Fruit fly (Drosophila melanogaster) whole organism, prepupa: ENCODE results near the gene CG17272.

Experiments
- Blimp-1 ChIP-seq: fragments of 200-800 bp; sonication (Bioruptor generic); optimal IDR thresholded peaks from 3 replicates; lab custom pipeline; 2017; ENCODE audit warnings: missing biosample characterization, missing genetic modification characterization, mild to moderate bottlenecking, moderate library complexity, missing genetic modification reagents
- CG10631 ChIP-seq: fragments of 200-800 bp; sonication (Bioruptor generic); optimal IDR thresholded peaks from 2 replicates; lab custom pipeline; 2016; ENCODE audit warnings: missing biosample characterization, missing genetic modification characterization
- CG10669 ChIP-seq: fragments of 200-800 bp; sonication (Bioruptor generic); optimal IDR thresholded peaks from 3 replicates; lab custom pipeline; 2018; ENCODE audit warnings: missing biosample characterization, mild to moderate bottlenecking, missing genetic modification characterization, moderate library complexity
- CG11294 ChIP-seq: fragments of 200-800 bp; sonication (Bioruptor generic); IDR thresholded peaks from 2 replicates; pipeline ENCODE4 v1.3.6; 2022; ENCODE audit warnings: missing biosample characterization, missing genetic modification characterization
- CG11762 ChIP-seq: fragments of 200-800 bp; sonication (Bioruptor generic); optimal IDR thresholded peaks from 3 replicates; lab custom pipeline; 2016; ENCODE audit warnings: missing biosample characterization, missing genetic modification characterization; ENCODE audit not compliant: insufficient read depth
- CG11902 ChIP-seq: fragments of 200-800 bp; sonication (Bioruptor generic); optimal IDR thresholded peaks from 3 replicates; lab custom pipeline; 2016; ENCODE audit warnings: missing biosample characterization, missing genetic modification characterization
- CG15336 ChIP-seq: fragments of 200-800 bp; sonication (Bioruptor generic); IDR thresholded peaks from 2 replicates; pipeline ENCODE4 v1.3.6; 2022; ENCODE audit warnings: missing biosample characterization, missing genetic modification characterization
- CG1621 ChIP-seq: fragments of 200-800 bp; sonication (Bioruptor generic); optimal IDR thresholded peaks from 3 replicates; lab custom pipeline; 2018; ENCODE audit warnings: missing biosample characterization, mild to moderate bottlenecking, missing genetic modification characterization
- CG3032 ChIP-seq: fragments of 200-800 bp; optimal IDR thresholded peaks from 2 replicates; lab custom pipeline; 2019; ENCODE audit warnings: missing biosample characterization, mild to moderate bottlenecking, missing genetic modification characterization, moderate library complexity
- CG31627 ChIP-seq: fragments of 200-800 bp; sonication (Bioruptor generic); optimal IDR thresholded peaks from 3 replicates; lab custom pipeline; 2016; ENCODE audit warnings: missing biosample characterization, missing genetic modification characterization
- CG32006 ChIP-seq: fragments of 200-800 bp; sonication (Bioruptor generic); optimal IDR thresholded peaks from 3 replicates; lab custom pipeline; 2017; ENCODE audit warnings: missing biosample characterization, mild to moderate bottlenecking, missing genetic modification characterization
- CG34406 ChIP-seq: fragments of 200-800 bp; sonication (Bioruptor generic); optimal IDR thresholded peaks from 3 replicates; lab custom pipeline; 2016; ENCODE audit warnings: missing biosample characterization, missing genetic modification characterization
- CG3919 ChIP-seq: fragments of 200-800 bp; sonication (Bioruptor generic); optimal IDR thresholded peaks from 3 replicates; lab custom pipeline; 2016; ENCODE audit warnings: missing biosample characterization, missing genetic modification characterization
- CG6163 ChIP-seq: fragments of 200-800 bp; sonication (Bioruptor generic); IDR thresholded peaks from 3 replicates; pipeline ENCODE4 v1.3.6; 2022; ENCODE audit warnings: missing biosample characterization, missing genetic modification characterization
- CG6276 ChIP-seq: fragments of 200-800 bp; sonication (Bioruptor generic); optimal IDR thresholded peaks from 2 replicates; lab custom pipeline; 2017; ENCODE audit warnings: missing biosample characterization, mild to moderate bottlenecking, missing genetic modification characterization
- CG6792 ChIP-seq: fragments of 200-800 bp; sonication (Bioruptor generic); optimal IDR thresholded peaks from 3 replicates; lab custom pipeline; 2016; ENCODE audit warnings: missing biosample characterization, missing genetic modification characterization
- CG6808 ChIP-seq: fragments of 200-800 bp; sonication (Bioruptor generic); optimal IDR thresholded peaks from 3 replicates; lab custom pipeline; 2017; ENCODE audit warnings: missing biosample characterization, missing genetic modification characterization, mild to moderate bottlenecking, moderate library complexity, missing genetic modification reagents
- CG6854 ChIP-seq: fragments of 200-800 bp; sonication (Bioruptor generic); optimal IDR thresholded peaks from 2 replicates; lab custom pipeline; 2017; ENCODE audit warnings: missing biosample characterization, mild to moderate bottlenecking, missing genetic modification characterization
- CG7368 ChIP-seq: fragments of 200-800 bp; sonication (Bioruptor generic); optimal IDR thresholded peaks from 3 replicates; lab custom pipeline; 2016; ENCODE audit warnings: missing biosample characterization, missing genetic modification characterization
- CG8119 ChIP-seq: fragments of 200-800 bp; sonication (Bioruptor generic); IDR thresholded peaks from 3 replicates; pipeline ENCODE4 v1.3.6; 2022; ENCODE audit warnings: missing biosample characterization, missing genetic modification characterization
- CG9139 ChIP-seq: fragments of 200-800 bp; sonication (Bioruptor generic); optimal IDR thresholded peaks from 3 replicates; lab custom pipeline; 2017; ENCODE audit warnings: missing biosample characterization, mild to moderate bottlenecking, missing genetic modification characterization
- Eip75B ChIP-seq: fragments of 200-800 bp; sonication (Bioruptor generic); optimal IDR thresholded peaks from 3 replicates; lab custom pipeline; 2016; ENCODE audit warnings: missing biosample characterization, missing genetic modification characterization
- Eip93F ChIP-seq: fragments of 200-800 bp; sonication (Bioruptor generic); optimal IDR thresholded peaks from 2 replicates; lab custom pipeline; 2016; ENCODE audit warnings: missing biosample characterization, mild to moderate bottlenecking, missing genetic modification characterization
- Ets21C ChIP-seq: fragments of 200-800 bp; sonication (Bioruptor generic); optimal IDR thresholded peaks from 3 replicates; lab custom pipeline; 2016; ENCODE audit warnings: missing biosample characterization, missing genetic modification characterization
- Ets96B ChIP-seq: fragments of 200-800 bp; optimal IDR thresholded peaks from 2 replicates; lab custom pipeline; 2019; ENCODE audit warnings: missing biosample characterization, mild to moderate bottlenecking, missing genetic modification characterization, moderate library complexity
- Gug ChIP-seq: fragments of 200-800 bp; sonication (Bioruptor generic); IDR thresholded peaks from 2 replicates; pipeline ENCODE4 v1.3.6; 2022; ENCODE audit warnings: missing biosample characterization, missing genetic modification characterization
- Hr39 ChIP-seq: fragments of 200-800 bp; sonication (Bioruptor generic); optimal IDR thresholded peaks from 2 replicates; lab custom pipeline; 2016; ENCODE audit warnings: missing biosample characterization, missing genetic modification characterization
- Hr4 ChIP-seq: fragments of 200-800 bp; sonication (Bioruptor generic); optimal IDR thresholded peaks from 3 replicates; lab custom pipeline; 2016; ENCODE audit warnings: missing biosample characterization, missing genetic modification characterization
- Lpt ChIP-seq: fragments of 200-800 bp; sonication (Bioruptor generic); optimal IDR thresholded peaks from 3 replicates; lab custom pipeline; 2016; ENCODE audit warnings: missing biosample characterization, missing genetic modification characterization
- Met ChIP-seq: fragments of 200-800 bp; sonication (Bioruptor generic); optimal IDR thresholded peaks from 3 replicates; lab custom pipeline; 2016; ENCODE audit warnings: missing biosample characterization, missing genetic modification characterization
- OdsH ChIP-seq: fragments of 200-800 bp; sonication (Bioruptor generic); optimal IDR thresholded peaks from 3 replicates; lab custom pipeline; 2016; ENCODE audit warnings: missing biosample characterization, missing genetic modification characterization
- Smox ChIP-seq: fragments of 200-800 bp; sonication (Bioruptor generic); optimal IDR thresholded peaks from 3 replicates; lab custom pipeline; 2016; ENCODE audit warnings: missing biosample characterization, missing genetic modification characterization
- Sox102F ChIP-seq: fragments of 200-800 bp; sonication (Bioruptor generic); optimal IDR thresholded peaks from 2 replicates; lab custom pipeline; 2016; ENCODE audit warnings: missing biosample characterization, mild to moderate bottlenecking, missing genetic modification characterization
- Sox14 ChIP-seq: fragments of 200-800 bp; sonication (Bioruptor generic); optimal IDR thresholded peaks from 3 replicates; lab custom pipeline; 2016; ENCODE audit warnings: missing biosample characterization, missing genetic modification characterization
- achi ChIP-seq: fragments of 200-800 bp; sonication (Bioruptor generic); optimal IDR thresholded peaks from 3 replicates; lab custom pipeline; 2016; ENCODE audit warnings: missing biosample characterization, missing genetic modification characterization
- acj6 ChIP-seq: fragments of 200-800 bp; sonication (Bioruptor generic); optimal IDR thresholded peaks from 3 replicates; lab custom pipeline; 2016; ENCODE audit warnings: missing biosample characterization, missing genetic modification characterization
- dac ChIP-seq: fragments of 200-800 bp; sonication (Bioruptor generic); optimal IDR thresholded peaks from 2 replicates; lab custom pipeline; 2017; ENCODE audit warnings: missing biosample characterization, mild to moderate bottlenecking, missing genetic modification characterization
- dsx ChIP-seq: fragments of 200-800 bp; optimal IDR thresholded peaks from 3 replicates; lab custom pipeline; 2019; ENCODE audit warnings: missing biosample characterization, mild to moderate bottlenecking, missing genetic modification characterization, moderate library complexity; ENCODE audit not compliant: poor library complexity, severe bottlenecking
- eg ChIP-seq: fragments of 200-800 bp; sonication (Bioruptor generic); IDR thresholded peaks from 3 replicates; pipeline ENCODE4 v1.3.6; 2022; ENCODE audit warnings: missing biosample characterization, missing genetic modification characterization
- esn ChIP-seq: fragments of 200-800 bp; sonication (Bioruptor generic); optimal IDR thresholded peaks from 2 replicates; lab custom pipeline; 2016; ENCODE audit warnings: missing biosample characterization, mild to moderate bottlenecking, missing genetic modification characterization, moderate library complexity
- fd59A ChIP-seq: fragments of 200-800 bp; sonication (Bioruptor generic); optimal IDR thresholded peaks from 2 replicates; lab custom pipeline; 2017; ENCODE audit warnings: missing biosample characterization, mild to moderate bottlenecking, missing genetic modification characterization, missing genetic modification reagents
- fd85E ChIP-seq: fragments of 200-800 bp; sonication (Bioruptor generic); optimal IDR thresholded peaks from 3 replicates; lab custom pipeline; 2016; ENCODE audit warnings: missing biosample characterization, missing genetic modification characterization
- fkh ChIP-seq: fragments of 200-800 bp; sonication (Bioruptor generic); optimal IDR thresholded peaks from 3 replicates; lab custom pipeline; 2017; ENCODE audit warnings: missing biosample characterization, mild to moderate bottlenecking, missing genetic modification characterization, moderate library complexity
- lz ChIP-seq: fragments of 200-800 bp; sonication (Bioruptor generic); optimal IDR thresholded peaks from 3 replicates; lab custom pipeline; 2016; ENCODE audit warnings: missing biosample characterization, missing genetic modification characterization
- net ChIP-seq: fragments of 200-800 bp; sonication (Bioruptor generic); optimal IDR thresholded peaks from 3 replicates; lab custom pipeline; 2016; ENCODE audit warnings: missing biosample characterization, missing genetic modification characterization
- pdm3 ChIP-seq: fragments of 200-800 bp; sonication (Bioruptor generic); optimal IDR thresholded peaks from 3 replicates; lab custom pipeline; 2016; ENCODE audit warnings: missing biosample characterization, missing genetic modification characterization
- spab ChIP-seq: fragments of 200-800 bp; sonication (Bioruptor generic); optimal IDR thresholded peaks from 2 replicates; lab custom pipeline; 2017; ENCODE audit warnings: missing biosample characterization, mild to moderate bottlenecking, missing genetic modification characterization, missing genetic modification reagents
- ss ChIP-seq, 2 experiments: fragments of 200-800 bp; sonication (Bioruptor generic); optimal IDR thresholded peaks; 2 replicates in 1 of 2; 3 replicates in 1 of 2; lab custom pipeline; 2017 to 2018; ENCODE audit warnings: mild to moderate bottlenecking in 2 of 2, missing biosample characterization in 2 of 2, missing genetic modification characterization in 2 of 2, moderate library complexity in 1 of 2
- svp ChIP-seq: fragments of 200-800 bp; sonication (Bioruptor generic); peaks from one replicate; lab custom pipeline; 2016; ENCODE audit warnings: missing biosample characterization, missing genetic modification characterization
- topi ChIP-seq: fragments of 200-800 bp; sonication (Bioruptor generic); optimal IDR thresholded peaks from 3 replicates; lab custom pipeline; 2016; ENCODE audit warnings: missing biosample characterization, missing genetic modification characterization
- vri ChIP-seq: fragments of 200-800 bp; sonication (Bioruptor generic); optimal IDR thresholded peaks from 3 replicates; lab custom pipeline; 2016; ENCODE audit warnings: missing biosample characterization, mild to moderate bottlenecking, missing genetic modification characterization

CG17272 gene

DNA sequence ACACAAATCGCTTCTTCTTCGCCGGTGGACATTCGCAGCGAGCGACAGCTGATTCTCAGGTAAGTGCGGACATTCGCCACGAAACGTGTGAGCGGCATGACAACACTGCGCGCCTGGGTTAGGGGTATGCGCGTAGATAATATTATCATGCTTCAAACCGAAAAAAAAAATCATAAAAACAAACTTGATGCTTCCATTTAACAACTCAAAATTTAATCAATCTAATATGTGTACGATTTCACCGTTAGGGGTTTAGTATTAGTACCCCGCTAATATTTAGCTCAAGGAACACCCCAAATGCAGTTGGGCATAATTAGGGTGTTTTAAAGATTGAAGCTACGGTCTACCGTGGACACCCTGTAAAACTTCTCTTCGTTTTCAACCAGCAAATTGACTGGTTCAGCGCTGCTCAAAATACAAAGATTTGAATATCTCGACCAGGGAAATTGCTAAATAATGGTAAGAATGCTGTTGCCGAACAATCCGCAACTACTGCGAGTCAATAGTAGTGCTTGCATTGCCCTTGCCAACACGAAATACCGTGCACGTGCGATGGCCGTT, 2.1 kb downstream of the CG17272 start, which contains the start of the genes CG17271 and RpS20:
CG17271 (minus strand) TSS at position 34 of the 561 bp plus-strand sequence.
RpS20 (plus strand) TSS at position 367 of the 561 bp plus-strand sequence.
- TF ChIP-seq CG1621 (tag; lab: Kevin White, UChicago) (peak; percentile 75), CG6808 (peak; percentile 63), CG32006 (GFP tag; lab: Kevin White, UChicago) (no peak), CG8119 (peak; percentile 73), CG10631 (GFP tag; lab: Kevin White, UChicago) (peak; percentile 90), svp (GFP tag; lab: Kevin White, UChicago) (no peak), pdm3 (GFP tag; lab: Kevin White, UChicago) (peak; percentile 91), net (GFP tag; lab: Kevin White, UChicago) (peak; percentile 81), Lpt (GFP tag; lab: Kevin White, UChicago) (peak; percentile 82), Smox (no peak), CG6854 (GFP tag; lab: Kevin White, UChicago) (peak; percentile 69), Eip93F (GFP tag; lab: Kevin White, UChicago) (peak; percentile 32), CG6276 (GFP tag; lab: Kevin White, UChicago) (no peak), CG34406 (peak; percentile 78), CG11762 (GFP tag; lab: Kevin White, UChicago) (peak; percentile 74), Ets96B (tag; lab: Kevin White, UChicago) (peak; percentile 75), CG7368 (GFP tag; lab: Kevin White, UChicago) (peak; percentile 79), acj6 (GFP tag; lab: Kevin White, UChicago) (peak; percentile 92), Sox14 (GFP tag; lab: Kevin White, UChicago) (peak; percentile 87), fd85E (GFP tag; lab: Kevin White, UChicago) (peak; percentile 70), CG15336 (GFP tag; lab: Robert Waterston, UW) (peak; percentile 82), fkh (GFP tag; lab: Kevin White, UChicago) (no peak), dac (GFP tag; lab: Kevin White, UChicago) (peak; percentile 80), Hr4 (GFP tag; lab: Kevin White, UChicago) (peak; percentile 91), vri (GFP tag; lab: Kevin White, UChicago) (no peak), Eip75B (GFP tag; lab: Kevin White, UChicago) (peak; percentile 91), Ets21C (GFP tag; lab: Kevin White, UChicago) (peak; percentile 88), ss (GFP tag; optimal IDR thresholded peaks at IDR 0.05; lab: Kevin White, UChicago) (peak; percentile 68 to 72), CG3032 (peak; percentile 77), lz (GFP tag; lab: Kevin White, UChicago) (peak; percentile 87), Hr39 (GFP tag; lab: Kevin White, UChicago) (peak; percentile 92), topi (peak; percentile 85), spab (GFP tag; lab: Kevin White, UChicago) (no peak), CG11294 (GFP tag; lab: Robert Waterston, UW) (peak; percentile 83; the same call in 1 of the 2 replicates), CG3919 (peak; percentile 85), CG6163 (GFP tag; lab: Robert Waterston, UW) (peak; percentile 90), CG11902 (peak; percentile 80), CG10669 (GFP tag; lab: Kevin White, UChicago) (peak; percentile 58), OdsH (GFP tag; lab: Kevin White, UChicago) (peak; percentile 90), CG6792 (GFP tag; lab: Kevin White, UChicago) (peak; percentile 83), Blimp-1 (GFP tag; lab: Kevin White, UChicago) (no peak), Met (GFP tag; lab: Kevin White, UChicago) (peak; percentile 90), eg (GFP tag; lab: Robert Waterston, UW) (peak; percentile 91; the same call in 2 of the 3 replicates), Sox102F (peak; percentile 84), CG9139 (GFP tag; lab: Kevin White, UChicago) (peak; percentile 11), fd59A (GFP tag; lab: Kevin White, UChicago) (no peak), dsx (no peak), achi (peak; percentile 87), esn (GFP tag; lab: Kevin White, UChicago) (peak; percentile 90), CG31627 (GFP tag; lab: Kevin White, UChicago) (peak; percentile 93), Gug (peak; percentile 87)
